Worm (Caenorhabditis elegans): ENCODE data around the gene F28B4.4.

- TF ChIP-seq tab-1 (GFP tag; IDR thresholded peaks at IDR 0.05) = no peak
- TF ChIP-seq med-1 (GFP tag; optimal IDR thresholded peaks at IDR 0.05; ENCODE audit: insufficient read depth) = no peak
- no peak for TF ChIP-seq ztf-23 (GFP tag; IDR thresholded peaks at IDR 0.05)
- no peak for TF ChIP-seq klf-2 (GFP tag; conservative IDR thresholded peaks at IDR 0.05)
- TF ChIP-seq ref-1 (GFP tag; conservative IDR thresholded peaks at IDR 0.05) = no peak
- TF ChIP-seq T22C8.4 (GFP tag; IDR thresholded peaks at IDR 0.05) = no peak
- no peak for TF ChIP-seq flt-1 (GFP tag; IDR thresholded peaks at IDR 0.05)
- TF ChIP-seq cog-1 (tag; optimal IDR thresholded peaks at IDR 0.05) = no peak
- no peak for TF ChIP-seq ztf-29 (GFP tag; IDR thresholded peaks at IDR 0.05)
These were observed 32.7 kb downstream of the F28B4.4 start for ce11 chrX:3176728-3177127.

Measured in whole organism, midembryonic.